Fruit fly (Drosophila melanogaster): ENCODE data around the gene cup.

The cup gene

DNA sequence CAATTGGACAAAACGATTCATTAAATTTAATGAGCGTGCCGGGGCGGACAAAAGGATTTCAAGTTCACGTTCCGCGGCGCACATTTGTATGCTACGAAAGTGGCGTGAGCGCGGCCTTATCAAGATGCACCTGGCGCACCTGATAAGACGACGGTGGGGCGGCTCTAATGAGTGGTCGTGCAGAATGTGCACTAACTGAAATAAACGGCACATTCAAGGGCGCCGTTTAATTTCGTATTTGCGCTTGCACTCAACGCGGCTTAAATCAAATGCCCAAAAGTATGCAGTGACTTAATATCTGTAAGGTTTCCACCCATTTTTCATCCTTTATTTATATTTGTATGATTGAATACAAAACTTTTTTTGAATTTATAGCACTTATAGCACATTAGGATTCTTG, 53.5 kb downstream of the cup start:
- TF ChIP-seq Ets98B (GFP tag; IDR thresholded peaks at IDR 0.05) (no peak), rn (GFP tag; IDR thresholded peaks at IDR 0.05) (no peak), CG8159 (tag; optimal IDR thresholded peaks at IDR 0.05) (no peak), CG8301 (tag; optimal IDR thresholded peaks at IDR 0.05) (no peak), Snoo (tag; optimal IDR thresholded peaks at IDR 0.05) (no peak), CG4496 (GFP tag; IDR thresholded peaks at IDR 0.05) (no peak), Pif1A (GFP tag; optimal IDR thresholded peaks at IDR 0.05) (no peak), Pif1B (GFP tag; optimal IDR thresholded peaks at IDR 0.05) (no peak), CG12605 (GFP tag; IDR thresholded peaks at IDR 0.05) (no peak), CG10348 (GFP tag; IDR thresholded peaks at IDR 0.05) (no peak), CG15710 (tag; optimal IDR thresholded peaks at IDR 0.05) (no peak), CG32121 (GFP tag; IDR thresholded peaks at IDR 0.05) (no peak), CG34367 (tag; optimal IDR thresholded peaks at IDR 0.05) (no peak), CG17806 (tag; optimal IDR thresholded peaks at IDR 0.05) (no peak), CG14655 (GFP tag; optimal IDR thresholded peaks at IDR 0.05) (no peak), D1 (tag; optimal IDR thresholded peaks at IDR 0.05) (no peak), EcR (GFP tag; optimal IDR thresholded peaks at IDR 0.05) (no peak), CG13204 (GFP tag; optimal IDR thresholded peaks at IDR 0.05) (no peak), gl (tag; optimal IDR thresholded peaks at IDR 0.05) (no peak)

DNA sequence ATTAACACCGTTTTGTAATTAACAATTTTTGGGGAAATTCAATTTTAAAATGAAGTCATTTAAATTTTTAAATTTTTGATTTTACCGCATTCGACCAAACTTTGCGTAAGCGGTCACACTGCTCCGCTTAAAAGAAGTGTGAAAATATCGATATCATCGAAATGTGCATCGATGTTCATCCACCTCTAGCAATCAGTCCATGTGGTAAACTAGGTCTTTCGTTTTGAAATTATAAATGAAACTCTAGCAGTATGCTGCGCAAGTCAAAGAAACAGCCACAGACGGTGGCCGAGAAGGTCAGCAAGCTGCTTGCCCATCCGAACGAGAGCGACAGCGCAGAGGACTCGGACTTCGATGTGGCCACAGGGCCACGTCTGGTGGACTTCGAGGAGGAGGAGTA, 54.0 kb downstream of the cup start, which contains the start of gene Aatf:
Gene Aatf (plus strand): TSS at position 166 of the 400 bp plus-strand sequence.
- TF ChIP-seq fd96Ca (GFP tag; IDR thresholded peaks at IDR 0.05) (no peak), Ets98B (GFP tag; IDR thresholded peaks at IDR 0.05) (0 out of 2 replicates have a peak, but pooled peaks have one; percentile 6), CG13204 (GFP tag; optimal IDR thresholded peaks at IDR 0.05) (no peak)

DNA sequence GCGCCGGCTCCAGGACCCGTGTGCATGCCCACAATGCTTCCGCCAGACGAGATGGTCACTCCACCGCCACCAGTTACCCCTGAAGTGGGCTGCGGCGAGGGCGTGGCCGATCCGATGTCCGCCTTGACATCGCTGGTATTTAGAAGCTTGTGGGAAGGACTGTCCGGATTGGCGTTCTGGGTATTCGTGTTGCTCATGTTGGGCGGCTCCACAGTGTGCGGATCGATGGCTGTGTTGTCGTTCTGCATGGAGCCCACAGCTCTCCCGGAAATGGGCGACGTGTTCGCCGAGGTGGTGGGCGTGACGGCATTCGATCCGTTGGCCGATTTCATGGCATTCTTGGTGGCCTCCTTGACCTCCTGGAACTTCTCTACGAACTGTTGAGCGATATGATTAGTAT, 58.2 kb downstream of the cup start:
- TF ChIP-seq CG8159 (tag; optimal IDR thresholded peaks at IDR 0.05) (no peak), D1 (tag; optimal IDR thresholded peaks at IDR 0.05) (no peak), Snoo (tag; optimal IDR thresholded peaks at IDR 0.05) (no peak), Pif1B (GFP tag; optimal IDR thresholded peaks at IDR 0.05) (no peak), CG13204 (GFP tag; optimal IDR thresholded peaks at IDR 0.05) (no peak), fd96Ca (GFP tag; IDR thresholded peaks at IDR 0.05) (no peak)

DNA sequence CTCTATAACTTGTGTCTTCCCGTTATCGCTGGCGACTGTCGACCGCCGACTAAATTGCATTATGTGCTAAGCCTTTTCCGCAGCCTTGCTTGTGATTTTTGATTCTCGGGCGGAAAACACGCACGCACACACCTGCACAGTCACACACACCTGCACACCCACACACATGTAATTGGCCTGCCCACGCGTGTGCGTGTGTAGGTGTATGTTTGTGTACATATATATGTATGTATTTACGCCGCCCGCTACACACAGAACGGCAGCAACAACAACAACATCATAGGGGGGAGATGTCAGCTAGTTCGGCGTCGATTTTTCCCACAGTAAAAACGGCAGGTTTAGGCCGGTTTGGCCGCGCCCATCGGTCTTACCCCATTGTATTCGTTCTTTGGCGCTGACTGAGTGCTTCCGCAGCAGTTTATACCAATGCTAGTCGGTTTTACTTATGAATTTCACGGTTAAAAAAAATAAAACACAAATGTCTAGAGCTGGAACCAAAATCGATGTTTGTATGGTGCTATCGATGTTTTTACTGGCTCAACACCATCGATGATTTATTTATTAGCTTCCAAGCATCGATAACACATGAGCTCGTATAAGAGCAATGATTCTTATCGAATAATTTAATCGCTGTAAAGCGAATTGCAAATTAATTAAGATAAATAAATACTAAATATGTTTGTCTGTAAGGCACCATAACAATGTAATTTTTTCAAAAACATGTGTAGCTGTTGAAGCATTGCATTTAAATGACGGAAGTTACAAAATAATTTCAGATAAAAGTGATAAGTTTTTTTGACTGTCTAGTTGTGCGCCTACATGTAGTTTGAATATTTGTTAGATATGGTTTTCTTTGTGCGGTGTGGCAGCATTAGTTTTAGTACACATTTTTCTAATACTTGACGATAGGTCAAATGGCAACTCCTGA, 59.6 kb downstream of the cup start, which contains the start of gene homer:
Gene homer (minus strand): TSS at position 538 of the 928 bp plus-strand sequence.
- TF ChIP-seq CG13204 (GFP tag; optimal IDR thresholded peaks at IDR 0.05) (no peak), CG4496 (GFP tag; IDR thresholded peaks at IDR 0.05) (peak; percentile 49; the same call in 1 of the 3 replicates), EcR (GFP tag; optimal IDR thresholded peaks at IDR 0.05) (peak; percentile 9), CG14655 (GFP tag; optimal IDR thresholded peaks at IDR 0.05) (no peak), CG32121 (GFP tag; IDR thresholded peaks at IDR 0.05) (peak; percentile 14; the same call in 1 of the 2 replicates), Pif1A (GFP tag; optimal IDR thresholded peaks at IDR 0.05) (no peak), CG15710 (tag; optimal IDR thresholded peaks at IDR 0.05) (peak; percentile 10)

- TF ChIP-seq Pif1A (GFP tag; optimal IDR thresholded peaks at IDR 0.05) (no peak), fd96Ca (GFP tag; IDR thresholded peaks at IDR 0.05) (peak; percentile 43; the same call in 1 of the 3 replicates)
Measured at dm6 chr2L:6723750-6724503, 60.5 kb downstream of the cup start, which contains the start of gene Liprin-alpha. Gene Liprin-alpha, plus strand, starts transcription at chr2L:6723903.
